Worm (Caenorhabditis elegans): ENCODE results near the gene spp-11.

DNA sequence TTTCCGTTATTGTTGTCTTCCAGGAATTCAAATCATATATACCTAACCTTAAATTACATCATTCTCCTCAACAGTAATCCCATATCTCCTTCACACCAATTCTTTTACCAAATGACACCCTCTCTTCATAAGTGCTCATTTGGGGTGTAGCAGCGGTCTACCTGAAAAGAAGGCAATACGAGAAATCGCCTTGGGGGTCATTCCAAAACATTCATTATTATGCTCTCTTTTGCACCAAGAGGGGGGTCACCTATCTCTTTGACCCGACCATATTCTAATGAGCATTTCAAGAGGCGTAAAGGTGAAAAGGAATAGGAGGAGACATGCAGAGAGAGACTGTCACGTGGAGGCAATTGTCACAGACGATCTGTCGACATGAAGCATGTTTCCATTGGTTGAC is 29.7 kb upstream of the spp-11 start:
- no peak for TF ChIP-seq ets-4 (GFP tag; optimal IDR thresholded peaks at IDR 0.05)
- TF ChIP-seq Y56A3A.18 (GFP tag; IDR thresholded peaks at IDR 0.05): no peak

Measured in whole organism, young adult.